Fruit fly (Drosophila melanogaster): Measurements from ENCODE around the gene Pcp.

Gene Pcp

dm6 chr2L:7047703-7048102 lies 26.2 kb downstream of the Pcp start (continued):
- no peak for TF ChIP-seq CG8089 (GFP tag; optimal IDR thresholded peaks at IDR 0.05)
- no peak for TF ChIP-seq sc (optimal IDR thresholded peaks at IDR 0.05)
- TF ChIP-seq sc (GFP tag; optimal IDR thresholded peaks at IDR 0.05) = no peak
- TF ChIP-seq CG4282 (GFP tag; optimal IDR thresholded peaks at IDR 0.05) = no peak
- no peak for TF ChIP-seq CG8281 (tag; optimal IDR thresholded peaks at IDR 0.05)
- TF ChIP-seq Dp (GFP tag; optimal IDR thresholded peaks at IDR 0.05) = no peak
- no peak for TF ChIP-seq Fer2 (tag; optimal IDR thresholded peaks at IDR 0.05)
- no peak for TF ChIP-seq zfh1 (GFP tag; IDR thresholded peaks at IDR 0.05)
- no peak for TF ChIP-seq grn (GFP tag; optimal IDR thresholded peaks at IDR 0.05)
- TF ChIP-seq salm (tag; optimal IDR thresholded peaks at IDR 0.05) = no peak
- no peak for TF ChIP-seq CG9437 (GFP tag; optimal IDR thresholded peaks at IDR 0.05)
- no peak for TF ChIP-seq Dref (GFP tag; IDR thresholded peaks at IDR 0.05)
- no peak for TF ChIP-seq CG12942 (GFP tag; optimal IDR thresholded peaks at IDR 0.05)
- no peak for TF ChIP-seq CkIIα-i1 (GFP tag; IDR thresholded peaks at IDR 0.05)
- TF ChIP-seq CG12236 (GFP tag; optimal IDR thresholded peaks at IDR 0.05) = no peak
- TF ChIP-seq Hmr (GFP tag; optimal IDR thresholded peaks at IDR 0.05) = peak; percentile 60
- peak; percentile 1 for TF ChIP-seq HmgZ (tag; optimal IDR thresholded peaks at IDR 0.05)
- no peak for TF ChIP-seq Sry-β (GFP tag; optimal IDR thresholded peaks at IDR 0.05)
- TF ChIP-seq CrebB (tag; optimal IDR thresholded peaks at IDR 0.05) = peak; percentile 5
- TF ChIP-seq Sin3A (optimal IDR thresholded peaks at IDR 0.05) = no peak
- no peak for TF ChIP-seq ssp (GFP tag; IDR thresholded peaks at IDR 0.05)
- TF ChIP-seq hbn (GFP tag; IDR thresholded peaks at IDR 0.05; ENCODE audit: partially characterized antibody) = no peak
- TF ChIP-seq BEAF-32 (GFP tag; optimal IDR thresholded peaks at IDR 0.05) = no peak
- TF ChIP-seq CG7372 (GFP tag; IDR thresholded peaks at IDR 0.05) = no peak
- TF ChIP-seq scrt (GFP tag; optimal IDR thresholded peaks at IDR 0.05) = no peak
- no peak for TF ChIP-seq sug (tag; optimal IDR thresholded peaks at IDR 0.05)
- no peak for TF ChIP-seq Hsf (GFP tag; optimal IDR thresholded peaks at IDR 0.05)
- no peak for TF ChIP-seq CG17568 (GFP tag; optimal IDR thresholded peaks at IDR 0.05)
- TF ChIP-seq Rfx (GFP tag; IDR thresholded peaks at IDR 0.05) = peak; percentile 34; the same call in 1 of the 2 replicates
- no peak for TF ChIP-seq CG31388 (GFP tag; optimal IDR thresholded peaks at IDR 0.05)
- no peak for TF ChIP-seq mam (GFP tag; optimal IDR thresholded peaks at IDR 0.05)
- no peak for TF ChIP-seq CG32532 (GFP tag; IDR thresholded peaks at IDR 0.05)
- TF ChIP-seq hkb (optimal IDR thresholded peaks at IDR 0.05) = no peak
- TF ChIP-seq hkb (GFP tag; IDR thresholded peaks at IDR 0.05) = no peak
- no peak for TF ChIP-seq wdn (GFP tag; IDR thresholded peaks at IDR 0.05)
- no peak for TF ChIP-seq gt (GFP tag; IDR thresholded peaks at IDR 0.05)
- TF ChIP-seq CG8765 (GFP tag; IDR thresholded peaks at IDR 0.05) = no peak
- no peak for TF ChIP-seq CG8359 (GFP tag; optimal IDR thresholded peaks at IDR 0.05; ENCODE audit: borderline replicate concordance)
- no peak for TF ChIP-seq gsb (GFP tag; IDR thresholded peaks at IDR 0.05)
- TF ChIP-seq CG31224 (GFP tag; IDR thresholded peaks at IDR 0.05) = no peak
- TF ChIP-seq Aef1 (GFP tag; IDR thresholded peaks at IDR 0.05) = no peak
- no peak for TF ChIP-seq CG1233 (GFP tag; optimal IDR thresholded peaks at IDR 0.05)

- TF ChIP-seq Dll (GFP tag; IDR thresholded peaks at IDR 0.05; ENCODE audit: partially characterized antibody) (peak; percentile 82), Dek (tag; optimal IDR thresholded peaks at IDR 0.05) (no peak), CG17361 (GFP tag; IDR thresholded peaks at IDR 0.05) (0 out of 3 replicates have a peak, but pooled peaks have one; percentile 23), gce (GFP tag; IDR thresholded peaks at IDR 0.05) (no peak), CG34224 (GFP tag; IDR thresholded peaks at IDR 0.05; ENCODE audit: partially characterized antibody) (peak; percentile 95), Bteb2 (GFP tag; optimal IDR thresholded peaks at IDR 0.05) (no peak), CG15479 (GFP tag; optimal IDR thresholded peaks at IDR 0.05) (no peak), jumu (GFP tag; optimal IDR thresholded peaks at IDR 0.05) (no peak), lilli (GFP tag; optimal IDR thresholded peaks at IDR 0.05) (no peak), CG12744 (GFP tag; optimal IDR thresholded peaks at IDR 0.05) (no peak), CG4730 (GFP tag; IDR thresholded peaks at IDR 0.05) (no peak), CG10147 (GFP tag; optimal IDR thresholded peaks at IDR 0.05) (peak; percentile 42), ken (GFP tag; IDR thresholded peaks at IDR 0.05) (no peak), CG17568 (GFP tag; optimal IDR thresholded peaks at IDR 0.05) (no peak)
These were observed 27.6 kb downstream of the Pcp start for dm6 chr2L:7049009-7049647.
